Worm (Caenorhabditis elegans) whole organism, L1 larva: ENCODE measurements around the gene F28G4.2.

Experiments used
- mdl-1 ChIP-seq, 2 experiments: fragments of 150-350 bp; optimal IDR thresholded peaks; 2 replicates each; lab custom pipeline; 2014 to 2017; ENCODE audit warnings: missing biosample characterization in 2 of 2, missing genetic modification characterization in 2 of 2, inconsistent platforms in 1 of 2
- pqm-1 ChIP-seq: sonication (generic microtip); optimal IDR thresholded peaks from 3 replicates; lab custom pipeline; 2017; ENCODE audit warnings: missing biosample characterization, missing genetic modification characterization

ce11 chrV:16297070-16297469 lies 14.9 kb upstream of the F28G4.2 start, which contains the start of gene srbc-83:
- no peak for TF ChIP-seq pqm-1 (tag; lab: Kevin White, UChicago)
- TF ChIP-seq mdl-1 (tag; optimal IDR thresholded peaks at IDR 0.05; lab: Kevin White, UChicago), result no peak
